Worm (Caenorhabditis elegans) whole organism, early embryonic: ENCODE results near the gene T02C5.1.

Source experiments
- B0310.2 ChIP-seq: sonication (generic microtip); optimal IDR thresholded peaks from 2 replicates; lab custom pipeline; 2016; ENCODE audit warnings: mild to moderate bottlenecking, missing genetic modification characterization, missing compliant biosample characterization
- F13C5.2 ChIP-seq: sonication (generic microtip); optimal IDR thresholded peaks from 2 replicates; lab custom pipeline; 2017; ENCODE audit warnings: mild to moderate bottlenecking, missing genetic modification characterization, inconsistent platforms, missing compliant biosample characterization
- ama-1 ChIP-seq: fragments of 150-350 bp; optimal IDR thresholded peaks from 2 replicates; lab custom pipeline; 2014
- ceh-36 ChIP-seq: sonication (generic microtip); optimal IDR thresholded peaks from 2 replicates; lab custom pipeline; 2016; ENCODE audit warnings: missing genetic modification characterization, inconsistent platforms, missing compliant biosample characterization
- hmg-4 ChIP-seq: fragments of 200-800 bp; sonication (Bioruptor generic); optimal IDR thresholded peaks from 2 replicates; lab custom pipeline; 2018; ENCODE audit warnings: mild to moderate bottlenecking, missing genetic modification characterization, missing compliant biosample characterization
- tra-4 ChIP-seq: sonication (generic microtip); optimal IDR thresholded peaks from 2 replicates; lab custom pipeline; 2017; ENCODE audit warnings: missing genetic modification characterization, missing compliant biosample characterization

- TF ChIP-seq ceh-36 (tag; lab: Kevin White, UChicago) = no peak
- TF ChIP-seq F13C5.2 (tag; lab: Kevin White, UChicago) = no peak
- TF ChIP-seq ama-1 = no peak
- TF ChIP-seq hmg-4 (GFP tag; lab: Kevin White, UChicago) = no peak
- TF ChIP-seq tra-4 = no peak
- no peak for TF ChIP-seq B0310.2 (tag; lab: Kevin White, UChicago)
These were observed 30.9 kb upstream of the T02C5.1 start for ce11 chrX:2663798-2664197.
